Worm (Caenorhabditis elegans) whole organism, mixed stage, embryonic: ENCODE data around the gene sre-28.

Source experiments
- M03D4.4 ChIP-seq: sonication (generic microtip); optimal IDR thresholded peaks from 2 replicates; lab custom pipeline; 2017; ENCODE audit warnings: mild to moderate bottlenecking, missing genetic modification characterization, missing compliant biosample characterization
- bed-3 ChIP-seq: fragments of 200-800 bp; sonication (Bioruptor generic); optimal IDR thresholded peaks from 3 replicates; lab custom pipeline; 2018; ENCODE audit warnings: mild to moderate bottlenecking, missing genetic modification characterization, moderate library complexity, missing compliant biosample characterization
- blmp-1 ChIP-seq: fragments of 150-350 bp; optimal IDR thresholded peaks from 2 replicates; lab custom pipeline; 2014; ENCODE audit warnings: missing biosample characterization, missing genetic modification characterization
- ceh-39 ChIP-seq: fragments of 150-350 bp; optimal IDR thresholded peaks from 2 replicates; lab custom pipeline; 2014; ENCODE audit warnings: missing biosample characterization, missing genetic modification characterization
- ceh-43 ChIP-seq: fragments of 200-800 bp; sonication (Bioruptor generic); optimal IDR thresholded peaks from 2 replicates; lab custom pipeline; 2018; ENCODE audit warnings: mild to moderate bottlenecking, missing genetic modification characterization, moderate library complexity, missing compliant biosample characterization
- ceh-83 ChIP-seq: fragments of 200-800 bp; sonication (Bioruptor generic); optimal IDR thresholded peaks from 2 replicates; lab custom pipeline; 2018; ENCODE audit warnings: mild to moderate bottlenecking, missing genetic modification characterization, missing compliant biosample characterization
- ces-1 ChIP-seq: fragments of 150-350 bp; optimal IDR thresholded peaks from 2 replicates; lab custom pipeline; 2014; ENCODE audit warnings: missing biosample characterization, missing genetic modification reagents, missing genetic modification characterization
- cnd-1 ChIP-seq: fragments of 200-800 bp; sonication (Bioruptor generic); optimal IDR thresholded peaks from 2 replicates; lab custom pipeline; 2018; ENCODE audit warnings: mild to moderate bottlenecking, missing genetic modification characterization, missing compliant biosample characterization
- drap-1 ChIP-seq: fragments of 200-800 bp; sonication (Bioruptor generic); optimal IDR thresholded peaks from 3 replicates; lab custom pipeline; 2018; ENCODE audit warnings: mild to moderate bottlenecking, missing genetic modification characterization, missing compliant biosample characterization
- elt-3 ChIP-seq: fragments of 150-350 bp; optimal IDR thresholded peaks from 2 replicates; lab custom pipeline; 2014; ENCODE audit warnings: missing biosample characterization, missing genetic modification characterization
- flh-1 ChIP-seq: fragments of 200-800 bp; sonication (Bioruptor generic); optimal IDR thresholded peaks from 2 replicates; lab custom pipeline; 2018; ENCODE audit warnings: mild to moderate bottlenecking, missing genetic modification characterization, moderate library complexity, missing compliant biosample characterization
- hlh-1 ChIP-seq: fragments of 150-350 bp; optimal IDR thresholded peaks from 2 replicates; lab custom pipeline; 2014; ENCODE audit warnings: missing biosample characterization, missing genetic modification reagents, missing genetic modification characterization
- lin-13 ChIP-seq: fragments of 150-350 bp; optimal IDR thresholded peaks from 2 replicates; lab custom pipeline; 2014; ENCODE audit warnings: missing biosample characterization, missing genetic modification characterization
- lin-32 ChIP-seq: fragments of 200-800 bp; sonication (Bioruptor generic); optimal IDR thresholded peaks from 2 replicates; lab custom pipeline; 2018; ENCODE audit warnings: mild to moderate bottlenecking, missing genetic modification characterization, missing compliant biosample characterization
- lsy-2 ChIP-seq: fragments of 150-350 bp; optimal IDR thresholded peaks from 2 replicates; lab custom pipeline; 2014; ENCODE audit warnings: missing biosample characterization, missing genetic modification characterization
- mab-5 ChIP-seq: fragments of 150-350 bp; optimal IDR thresholded peaks from 2 replicates; lab custom pipeline; 2014; ENCODE audit warnings: missing biosample characterization, missing genetic modification characterization
- mep-1 ChIP-seq: fragments of 150-350 bp; optimal IDR thresholded peaks from 2 replicates; lab custom pipeline; 2017; ENCODE audit warnings: missing biosample characterization, missing genetic modification reagents, missing genetic modification characterization, inconsistent platforms
- mls-2 ChIP-seq: sonication (generic microtip); optimal IDR thresholded peaks from 2 replicates; lab custom pipeline; 2016; ENCODE audit warnings: mild to moderate bottlenecking, missing genetic modification characterization, moderate library complexity, missing compliant biosample characterization
- nhr-12 ChIP-seq: fragments of 150-350 bp; optimal IDR thresholded peaks from 2 replicates; lab custom pipeline; 2014; ENCODE audit warnings: missing biosample characterization, missing genetic modification characterization
- nhr-2 ChIP-seq: fragments of 150-350 bp; optimal IDR thresholded peaks from 2 replicates; lab custom pipeline; 2014; ENCODE audit warnings: missing biosample characterization, missing genetic modification characterization
- nhr-28 ChIP-seq: fragments of 150-350 bp; optimal IDR thresholded peaks from 2 replicates; lab custom pipeline; 2014; ENCODE audit warnings: missing biosample characterization, missing genetic modification characterization
- nhr-76 ChIP-seq: sonication (generic microtip); optimal IDR thresholded peaks from 2 replicates; lab custom pipeline; 2017; ENCODE audit warnings: missing biosample characterization, missing genetic modification characterization
- pha-4 ChIP-seq: fragments of 150-350 bp; optimal IDR thresholded peaks from 2 replicates; lab custom pipeline; 2018; ENCODE audit warnings: missing biosample characterization, missing genetic modification reagents, missing genetic modification characterization
- sem-2 ChIP-seq: fragments of 200-800 bp; sonication (Bioruptor generic); optimal IDR thresholded peaks from 2 replicates; lab custom pipeline; 2018; ENCODE audit warnings: mild to moderate bottlenecking, missing genetic modification characterization, missing compliant biosample characterization
- snpc-4 ChIP-seq: fragments of 150-350 bp; optimal IDR thresholded peaks from 2 replicates; lab custom pipeline; 2014; ENCODE audit warnings: missing biosample characterization, missing genetic modification characterization
- unc-120 ChIP-seq: sonication (generic microtip); optimal IDR thresholded peaks from 2 replicates; lab custom pipeline; 2017; ENCODE audit warnings: missing genetic modification characterization, missing compliant biosample characterization; ENCODE audit not compliant: poor library complexity, severe bottlenecking
- unc-39 ChIP-seq: fragments of 150-350 bp; optimal IDR thresholded peaks from 2 replicates; lab custom pipeline; 2014; ENCODE audit warnings: missing biosample characterization, missing genetic modification characterization
- unc-62 ChIP-seq: fragments of 150-350 bp; optimal IDR thresholded peaks from 2 replicates; lab custom pipeline; 2014; ENCODE audit warnings: missing biosample characterization, missing genetic modification reagents, missing genetic modification characterization
- zip-8 ChIP-seq: fragments of 150-350 bp; optimal IDR thresholded peaks from 2 replicates; lab custom pipeline; 2014; ENCODE audit warnings: missing biosample characterization, missing genetic modification characterization
- ztf-11 ChIP-seq: fragments of 150-350 bp; optimal IDR thresholded peaks from 2 replicates; lab custom pipeline; 2014; ENCODE audit warnings: missing biosample characterization, missing genetic modification characterization

sre-28 gene

ce11 chrV:9948840-9949239 is 4.6 kb downstream of the sre-28 start, which contains the start of gene nlp-58:
TSS of gene nlp-58 (minus strand) at chrV:9948940.
- no peak for TF ChIP-seq flh-1
- TF ChIP-seq nhr-12 (tag; lab: Kevin White, UChicago), result no peak
- TF ChIP-seq drap-1, result no peak
- TF ChIP-seq mep-1 (tag; lab: Kevin White, UChicago), result no peak
- no peak for TF ChIP-seq ceh-39 (tag; lab: Kevin White, UChicago)
- TF ChIP-seq unc-39, result no peak
- TF ChIP-seq blmp-1 (tag; lab: Kevin White, UChicago), result no peak
- TF ChIP-seq ceh-43, result no peak
- TF ChIP-seq elt-3, result no peak
- TF ChIP-seq zip-8, result no peak
- no peak for TF ChIP-seq lin-13 (tag; lab: Kevin White, UChicago)
- no peak for TF ChIP-seq hlh-1 (tag; lab: Kevin White, UChicago)
- TF ChIP-seq mab-5 (tag; lab: Kevin White, UChicago), result no peak
- no peak for TF ChIP-seq pha-4 (tag; lab: Kevin White, UChicago)
- TF ChIP-seq ceh-83, result no peak
- TF ChIP-seq bed-3 (GFP tag; lab: Kevin White, UChicago), result no peak
- TF ChIP-seq nhr-2 (tag; lab: Kevin White, UChicago), result no peak
- no peak for TF ChIP-seq lsy-2
- no peak for TF ChIP-seq sem-2 (GFP tag; lab: Kevin White, UChicago)

- TF ChIP-seq snpc-4, result no peak
- TF ChIP-seq ceh-43, result no peak
- TF ChIP-seq, all 35 proteins: peak for 0
Observed at ce11 chrV:9950861-9951260, 6.7 kb downstream of the sre-28 start, which contains the start of gene ttr-46. TSS of gene ttr-46 (plus strand) at chrV:9951233.

ce11 chrV:9952396-9952795 is 8.2 kb downstream of the sre-28 start, which contains the start of gene mam-5:
TSS of gene mam-5 (plus strand) at chrV:9952699.
- TF ChIP-seq nhr-28 (tag; lab: Kevin White, UChicago) (no peak), blmp-1 (tag; lab: Kevin White, UChicago) (peak; percentile 56)

ce11 chrV:9958231-9958630 is 14.0 kb downstream of the sre-28 start, which contains the start of gene anmt-3:
TSS of gene anmt-3 (minus strand) at chrV:9958331.
- TF ChIP-seq blmp-1 (tag; lab: Kevin White, UChicago), result no peak

ce11 chrV:9958654-9959053 is 14.5 kb downstream of the sre-28 start:
- TF ChIP-seq unc-62 (GFP tag; lab: Kevin White, UChicago) (peak; percentile 66), bed-3 (GFP tag; lab: Kevin White, UChicago) (no peak), M03D4.4 (no peak), mab-5 (tag; lab: Kevin White, UChicago) (peak; percentile 35), ces-1 (no peak), unc-120 (peak; percentile 66), hlh-1 (tag; lab: Kevin White, UChicago) (peak; percentile 98), mls-2 (no peak)

- no peak for TF ChIP-seq ceh-83
- TF ChIP-seq pha-4 (tag; lab: Kevin White, UChicago), result no peak
- no peak for TF ChIP-seq zip-8
- no peak for TF ChIP-seq mls-2
- TF ChIP-seq nhr-12 (tag; lab: Kevin White, UChicago), result no peak
- TF ChIP-seq ceh-43, result no peak
- TF ChIP-seq lin-32 (GFP tag; lab: Kevin White, UChicago), result no peak
- TF ChIP-seq elt-3, result no peak
- TF ChIP-seq lin-13 (tag; lab: Kevin White, UChicago), result no peak
- TF ChIP-seq ceh-39 (tag; lab: Kevin White, UChicago), result no peak
- no peak for TF ChIP-seq bed-3 (GFP tag; lab: Kevin White, UChicago)
- TF ChIP-seq cnd-1 (tag; lab: Kevin White, UChicago), result no peak
- TF ChIP-seq nhr-76 (tag; lab: Kevin White, UChicago), result no peak
- TF ChIP-seq ztf-11 (tag; lab: Kevin White, UChicago), result no peak
- no peak for TF ChIP-seq mep-1 (tag; lab: Kevin White, UChicago)
- no peak for TF ChIP-seq unc-39
- TF ChIP-seq nhr-2 (tag; lab: Kevin White, UChicago), result no peak
- no peak for TF ChIP-seq drap-1
Observed at ce11 chrV:9960376-9960775, 16.2 kb downstream of the sre-28 start, which contains the start of gene T07C12.10. TSS of gene T07C12.10 (minus strand) at chrV:9960476.
